Fruit fly (Drosophila melanogaster) whole organism, embryonic: ENCODE results near the gene CG13476.

Experiments
- CG10267 ChIP-seq: fragments of 200-800 bp; sonication (Bioruptor generic); optimal IDR thresholded peaks from 2 replicates; lab custom pipeline; 2018; ENCODE audit warnings: missing biosample characterization, mild to moderate bottlenecking, missing genetic modification characterization, moderate library complexity
- CG10366 ChIP-seq: fragments of 200-800 bp; sonication (Bioruptor generic); IDR thresholded peaks from 2 replicates; pipeline ENCODE4 v1.3.6; 2022; ENCODE audit warnings: missing biosample characterization, missing genetic modification characterization
- CG12071 ChIP-seq: fragments of 200-800 bp; sonication (Bioruptor generic); optimal IDR thresholded peaks from 3 replicates; lab custom pipeline; 2018; ENCODE audit warnings: missing biosample characterization, mild to moderate bottlenecking, missing genetic modification characterization
- CG12769 ChIP-seq: fragments of 200-800 bp; sonication (Bioruptor generic); optimal IDR thresholded peaks from 2 replicates; lab custom pipeline; 2019; ENCODE audit warnings: missing biosample characterization, mild to moderate bottlenecking, missing genetic modification characterization, moderate library complexity
- CG13287 ChIP-seq: fragments of 200-800 bp; sonication (Bioruptor generic); IDR thresholded peaks from 2 replicates; pipeline ENCODE4 v1.3.6; 2022; ENCODE audit warnings: missing biosample characterization, missing genetic modification characterization; ENCODE audit not compliant: partially characterized antibody
- CG18011 ChIP-seq: fragments of 200-800 bp; sonication (Bioruptor generic); optimal IDR thresholded peaks from 2 replicates; lab custom pipeline; 2017; ENCODE audit warnings: missing biosample characterization, missing genetic modification characterization, mild to moderate bottlenecking, moderate library complexity, missing genotype
- CG18262 ChIP-seq: fragments of 200-800 bp; optimal IDR thresholded peaks from 3 replicates; lab custom pipeline; 2019; ENCODE audit warnings: missing biosample characterization, mild to moderate bottlenecking, missing genetic modification characterization, moderate library complexity
- CG1832 ChIP-seq: fragments of 200-800 bp; sonication (Bioruptor generic); optimal IDR thresholded peaks from 2 replicates; lab custom pipeline; 2017; ENCODE audit warnings: missing biosample characterization, mild to moderate bottlenecking, missing genetic modification characterization, inconsistent platforms
- CG18619 ChIP-seq: fragments of 200-800 bp; sonication (Bioruptor generic); optimal IDR thresholded peaks from 3 replicates; lab custom pipeline; 2017; ENCODE audit warnings: missing biosample characterization, mild to moderate bottlenecking, missing genetic modification characterization
- CG2116 ChIP-seq: fragments of 200-800 bp; sonication (Bioruptor generic); optimal IDR thresholded peaks from 3 replicates; lab custom pipeline; 2018; ENCODE audit warnings: missing biosample characterization, mild to moderate bottlenecking, missing genetic modification characterization
- CG34376 ChIP-seq: fragments of 200-800 bp; sonication (Bioruptor generic); optimal IDR thresholded peaks from 2 replicates; lab custom pipeline; 2018; ENCODE audit warnings: missing biosample characterization, mild to moderate bottlenecking, missing genetic modification characterization
- CG3726 ChIP-seq: fragments of 200-800 bp; sonication (Bioruptor generic); IDR thresholded peaks from 3 replicates; pipeline ENCODE4, ENCODE4 v1.3.6; 2022; ENCODE audit warnings: missing biosample characterization, missing genetic modification characterization
- CG3847 ChIP-seq: fragments of 200-800 bp; sonication (Bioruptor generic); IDR thresholded peaks from 2 replicates; pipeline ENCODE4 v1.3.6; 2022; ENCODE audit warnings: missing biosample characterization, missing genetic modification characterization
- CG3995 ChIP-seq: fragments of 200-800 bp; sonication (Bioruptor generic); optimal IDR thresholded peaks from 3 replicates; lab custom pipeline; 2016; ENCODE audit warnings: missing biosample characterization, missing genetic modification characterization
- CG5245 ChIP-seq: fragments of 200-800 bp; sonication (Bioruptor generic); optimal IDR thresholded peaks from 3 replicates; lab custom pipeline; 2016; ENCODE audit warnings: missing biosample characterization, missing genetic modification characterization
- CG6765 ChIP-seq: fragments of 200-800 bp; sonication (Bioruptor generic); optimal IDR thresholded peaks from 3 replicates; lab custom pipeline; 2017; ENCODE audit warnings: missing biosample characterization, mild to moderate bottlenecking, missing genetic modification characterization
- CG7928 ChIP-seq: fragments of 200-800 bp; sonication (Bioruptor generic); optimal IDR thresholded peaks from 2 replicates; lab custom pipeline; 2017; ENCODE audit warnings: missing biosample characterization, mild to moderate bottlenecking, missing genetic modification characterization
- CG8359 ChIP-seq: fragments of 200-800 bp; sonication (Bioruptor generic); optimal IDR thresholded peaks from 2 replicates; lab custom pipeline; 2017; ENCODE audit warnings: missing biosample characterization, mild to moderate bottlenecking, missing genetic modification characterization, borderline replicate concordance
- CG9437 ChIP-seq: fragments of 200-800 bp; sonication (Bioruptor generic); optimal IDR thresholded peaks from 2 replicates; lab custom pipeline; 2018; ENCODE audit warnings: missing biosample characterization, mild to moderate bottlenecking, missing genetic modification characterization
- CG9727 ChIP-seq: fragments of 200-800 bp; sonication (Bioruptor generic); optimal IDR thresholded peaks from 3 replicates; lab custom pipeline; 2017; ENCODE audit warnings: missing biosample characterization, mild to moderate bottlenecking, missing genetic modification characterization
- CrebB ChIP-seq: fragments of 200-800 bp; sonication (Bioruptor generic); optimal IDR thresholded peaks from 3 replicates; lab custom pipeline; 2018; ENCODE audit warnings: missing biosample characterization, mild to moderate bottlenecking, missing genetic modification characterization
- HLH3B ChIP-seq: fragments of 200-800 bp; sonication (Bioruptor generic); IDR thresholded peaks from 2 replicates; pipeline ENCODE4 v1.3.6; 2022; ENCODE audit warnings: missing biosample characterization, missing genetic modification characterization
- Hey ChIP-seq: fragments of 200-800 bp; sonication (Bioruptor generic); optimal IDR thresholded peaks from 3 replicates; lab custom pipeline; 2018; ENCODE audit warnings: missing biosample characterization, mild to moderate bottlenecking, missing genetic modification characterization
- Hr39 ChIP-seq: fragments of >200 bp; optimal IDR thresholded peaks from 2 replicates; lab custom pipeline; 2017
- NK7.1 ChIP-seq: fragments of 200-800 bp; sonication (Bioruptor generic); optimal IDR thresholded peaks from 3 replicates; lab custom pipeline; 2016; ENCODE audit warnings: missing biosample characterization, missing genetic modification characterization
- Nf-YA ChIP-seq: fragments of 200-800 bp; sonication (Bioruptor generic); IDR thresholded peaks from 2 replicates; pipeline ENCODE4 v1.3.6; 2022; ENCODE audit warnings: missing biosample characterization, missing genetic modification characterization
- Ravus ChIP-seq: fragments of 200-800 bp; sonication (Bioruptor generic); IDR thresholded peaks from 2 replicates; pipeline ENCODE4 v1.3.6; 2022; ENCODE audit warnings: missing biosample characterization, missing genetic modification characterization
- Rfx ChIP-seq: fragments of 200-800 bp; sonication (Bioruptor generic); IDR thresholded peaks from 2 replicates; pipeline ENCODE4 v1.3.6; 2022; ENCODE audit warnings: missing biosample characterization, missing genetic modification characterization
- Sin3A ChIP-seq: fragments of >200 bp; optimal IDR thresholded peaks from 2 replicates; lab custom pipeline; 2018
- Sry-δ ChIP-seq: fragments of 200-800 bp; sonication (Bioruptor generic); optimal IDR thresholded peaks from 2 replicates; lab custom pipeline; 2016; ENCODE audit warnings: missing biosample characterization, missing genetic modification characterization
- Tbp ChIP-seq: fragments of >200 bp; optimal IDR thresholded peaks from 2 replicates; lab custom pipeline; 2018; ENCODE audit warnings: missing biosample characterization, missing genetic modification characterization
- ab ChIP-seq: fragments of 200-800 bp; sonication (Bioruptor generic); optimal IDR thresholded peaks from 2 replicates; lab custom pipeline; 2016; ENCODE audit warnings: missing biosample characterization, missing genetic modification characterization
- ato ChIP-seq: fragments of 200-800 bp; sonication (Bioruptor generic); IDR thresholded peaks from 2 replicates; pipeline ENCODE4 v1.3.6; 2022; ENCODE audit warnings: missing biosample characterization, missing genetic modification characterization; ENCODE audit not compliant: partially characterized antibody
- az2 ChIP-seq: fragments of 200-800 bp; sonication (Bioruptor generic); optimal IDR thresholded peaks from 3 replicates; lab custom pipeline; 2016; ENCODE audit warnings: missing biosample characterization, missing genetic modification characterization
- croc ChIP-seq: fragments of 200-800 bp; sonication (Bioruptor generic); conservative IDR thresholded peaks from 3 replicates; pipeline ENCODE4 v1.3.6; 2022; ENCODE audit warnings: missing biosample characterization, missing genetic modification characterization
- disco-r ChIP-seq: fragments of 200-800 bp; sonication (Bioruptor generic); optimal IDR thresholded peaks from 2 replicates; lab custom pipeline; 2016; ENCODE audit warnings: missing biosample characterization, missing genetic modification characterization
- dm ChIP-seq: fragments of 200-800 bp; sonication (Bioruptor generic); optimal IDR thresholded peaks from 3 replicates; lab custom pipeline; 2016; ENCODE audit warnings: missing biosample characterization, missing genetic modification characterization
- ems ChIP-seq: fragments of 200-800 bp; sonication (Bioruptor generic); optimal IDR thresholded peaks from 3 replicates; lab custom pipeline; 2016; ENCODE audit warnings: missing biosample characterization, missing genetic modification characterization
- eve ChIP-seq, 2 experiments: fragments of >200 bp; optimal IDR thresholded peaks; 2 replicates each; lab custom pipeline; 2017; ENCODE audit warnings: missing biosample characterization in 2 of 2, missing genetic modification characterization in 2 of 2
- fu2 ChIP-seq: fragments of 200-800 bp; sonication (Bioruptor generic); optimal IDR thresholded peaks from 2 replicates; lab custom pipeline; 2016; ENCODE audit warnings: missing biosample characterization, missing genetic modification characterization
- her ChIP-seq: fragments of 200-800 bp; sonication (Bioruptor generic); optimal IDR thresholded peaks from 2 replicates; lab custom pipeline; 2016; ENCODE audit warnings: missing biosample characterization, missing genetic modification characterization
- lmd ChIP-seq: fragments of 200-800 bp; sonication (Bioruptor generic); IDR thresholded peaks from 2 replicates; pipeline ENCODE4 v1.3.6; 2022; ENCODE audit warnings: missing biosample characterization, missing genetic modification characterization
- mam ChIP-seq: fragments of 200-800 bp; sonication (Bioruptor generic); optimal IDR thresholded peaks from 3 replicates; lab custom pipeline; 2016; ENCODE audit warnings: missing biosample characterization, missing genetic modification characterization
- pfk ChIP-seq: fragments of 200-800 bp; sonication (Bioruptor generic); optimal IDR thresholded peaks from 2 replicates; lab custom pipeline; 2018; ENCODE audit warnings: missing biosample characterization, mild to moderate bottlenecking, missing genetic modification characterization, moderate library complexity
- pzg ChIP-seq: fragments of 200-800 bp; sonication (Bioruptor generic); optimal IDR thresholded peaks from 3 replicates; lab custom pipeline; 2018; ENCODE audit warnings: missing biosample characterization, mild to moderate bottlenecking, missing genetic modification characterization, moderate library complexity
- seq ChIP-seq: fragments of 200-800 bp; sonication (Bioruptor generic); IDR thresholded peaks from 2 replicates; pipeline ENCODE4 v1.3.6; 2022; ENCODE audit warnings: missing biosample characterization, missing genetic modification characterization
- slou ChIP-seq: fragments of 200-800 bp; sonication (Bioruptor generic); optimal IDR thresholded peaks from 3 replicates; lab custom pipeline; 2016; ENCODE audit warnings: missing biosample characterization, missing genetic modification characterization
- sob ChIP-seq: fragments of 200-800 bp; sonication (Bioruptor generic); IDR thresholded peaks from 2 replicates; pipeline ENCODE4 v1.3.6; 2022; ENCODE audit warnings: missing biosample characterization, missing genetic modification characterization
- tll ChIP-seq, 2 experiments: fragments of 200-800 bp in 1 of 2; fragments of >200 bp in 1 of 2; sonication (Bioruptor generic) in 1 of 2; optimal IDR thresholded peaks; 2 replicates each; lab custom pipeline; 2017 to 2019; ENCODE audit warnings: missing biosample characterization in 2 of 2, missing genetic modification characterization in 2 of 2, mild to moderate bottlenecking in 1 of 2, moderate library complexity in 1 of 2
- trem ChIP-seq: fragments of 200-800 bp; optimal IDR thresholded peaks from 3 replicates; lab custom pipeline; 2019; ENCODE audit warnings: missing biosample characterization, mild to moderate bottlenecking, missing genetic modification characterization, moderate library complexity
- twi ChIP-seq: fragments of 200-800 bp; optimal IDR thresholded peaks from 2 replicates; lab custom pipeline; 2019; ENCODE audit warnings: missing biosample characterization, mild to moderate bottlenecking, missing genetic modification characterization, moderate library complexity
- zfh1 ChIP-seq: fragments of 200-800 bp; sonication (Bioruptor generic); IDR thresholded peaks from 3 replicates; pipeline ENCODE4 v1.3.6; 2022; ENCODE audit warnings: missing biosample characterization, missing genetic modification characterization

Gene CG13476

dm6 chr3L:14755046-14755643 lies 49.9 kb downstream of the CG13476 start (continued):
- no peak for TF ChIP-seq trem
- TF ChIP-seq CG12071 (GFP tag; lab: Kevin White, UChicago): no peak
- peak; percentile 46 for TF ChIP-seq CG13287 (GFP tag; lab: Robert Waterston, UW)
- no peak for TF ChIP-seq pzg
- no peak for TF ChIP-seq CG3726
- no peak for TF ChIP-seq ato (GFP tag; lab: Robert Waterston, UW)
- TF ChIP-seq Nf-YA (GFP tag; lab: Robert Waterston, UW): no peak
- peak; percentile 72 for TF ChIP-seq twi (tag; lab: Kevin White, UChicago)
- no peak for TF ChIP-seq disco-r (GFP tag; lab: Kevin White, UChicago)
- TF ChIP-seq pfk (GFP tag; lab: Kevin White, UChicago): no peak
- TF ChIP-seq CG3995 (GFP tag; lab: Kevin White, UChicago): no peak
- TF ChIP-seq CG6765: no peak
- TF ChIP-seq NK7.1: no peak
- TF ChIP-seq sob (GFP tag; lab: Robert Waterston, UW): no peak
- peak; percentile 58 for TF ChIP-seq dm (GFP tag; lab: Kevin White, UChicago)
- TF ChIP-seq ab (GFP tag; lab: Kevin White, UChicago): no peak
- no peak for TF ChIP-seq CG10267 (tag; lab: Kevin White, UChicago)
- peak; percentile 97 for TF ChIP-seq CG2116
- TF ChIP-seq CG34376 (GFP tag; lab: Kevin White, UChicago): peak; percentile 56
- no peak for TF ChIP-seq CG5245 (GFP tag; lab: Kevin White, UChicago)
- TF ChIP-seq CG9437 (GFP tag; lab: Kevin White, UChicago): no peak
- TF ChIP-seq CG10366 (GFP tag; lab: Robert Waterston, UW): no peak
- no peak for TF ChIP-seq CG7928
- TF ChIP-seq CG12769 (tag; lab: Kevin White, UChicago): no peak
- TF ChIP-seq CG18619: no peak
- no peak for TF ChIP-seq Rfx (GFP tag; lab: Robert Waterston, UW)
- TF ChIP-seq seq (GFP tag; lab: Robert Waterston, UW): peak; percentile 51; the same call in 1 of the 2 replicates
- TF ChIP-seq CG9727: no peak
- no peak for TF ChIP-seq her (GFP tag; lab: Kevin White, UChicago)
- peak; percentile 78 for TF ChIP-seq CG1832
- TF ChIP-seq slou (GFP tag; lab: Kevin White, UChicago): no peak
- no peak for TF ChIP-seq Sin3A (lab: Kevin White, UChicago)
- TF ChIP-seq CG8359 (GFP tag; lab: Kevin White, UChicago): no peak
- no peak for TF ChIP-seq az2
- no peak for TF ChIP-seq Hr39
- no peak for TF ChIP-seq ems (GFP tag; lab: Kevin White, UChicago)
- TF ChIP-seq eve (GFP tag; optimal IDR thresholded peaks at IDR 0.05; lab: Kevin White, UChicago): no peak
- no peak for TF ChIP-seq zfh1 (GFP tag; lab: Robert Waterston, UW)
- no peak for TF ChIP-seq Hey
- no peak for TF ChIP-seq Tbp (GFP tag; lab: Kevin White, UChicago)
- TF ChIP-seq CrebB (tag; lab: Kevin White, UChicago): no peak
- TF ChIP-seq HLH3B (GFP tag; lab: Robert Waterston, UW): no peak
- TF ChIP-seq CG18011 (GFP tag; lab: Kevin White, UChicago): no peak
- TF ChIP-seq CG3847: no peak
- TF ChIP-seq Sry-δ (GFP tag; lab: Kevin White, UChicago): no peak
- no peak for TF ChIP-seq mam (GFP tag; lab: Kevin White, UChicago)
- TF ChIP-seq fu2: no peak
- TF ChIP-seq Ravus: no peak
- TF ChIP-seq CG18262 (tag; lab: Kevin White, UChicago): no peak
- TF ChIP-seq lmd: no peak
- no peak for TF ChIP-seq tll (GFP tag; optimal IDR thresholded peaks at IDR 0.05; lab: Kevin White, UChicago)
- no peak for TF ChIP-seq croc (GFP tag; lab: Robert Waterston, UW)
